Worm (Caenorhabditis elegans) whole organism, late embryonic: ENCODE measurements around the gene ccm-3.

ENCODE experiments used
- K02D7.2 ChIP-seq: sonication (generic microtip); optimal IDR thresholded peaks from 2 replicates; lab custom pipeline; 2017; ENCODE audit warnings: mild to moderate bottlenecking, missing genetic modification characterization, missing compliant biosample characterization
- Y22D7AL.16 ChIP-seq: sonication (generic microtip); optimal IDR thresholded peaks from 2 replicates; lab custom pipeline; 2016; ENCODE audit warnings: missing genetic modification characterization, missing compliant biosample characterization
- ama-1 ChIP-seq: fragments of 150-350 bp; optimal IDR thresholded peaks from 2 replicates; lab custom pipeline; 2014
- ceh-14 ChIP-seq: sonication (generic microtip); optimal IDR thresholded peaks from 2 replicates; lab custom pipeline; 2016; ENCODE audit warnings: missing genotype, missing genetic modification characterization, missing compliant biosample characterization
- ceh-18 ChIP-seq: sonication (generic microtip); optimal IDR thresholded peaks from 2 replicates; lab custom pipeline; 2016; ENCODE audit warnings: missing genetic modification characterization, missing compliant biosample characterization
- ceh-19 ChIP-seq: fragments of 200-800 bp; sonication (Bioruptor generic); optimal IDR thresholded peaks from 2 replicates; lab custom pipeline; 2018; ENCODE audit warnings: mild to moderate bottlenecking, missing genetic modification characterization, missing compliant biosample characterization
- ceh-2 ChIP-seq: sonication (generic microtip); optimal IDR thresholded peaks from 2 replicates; lab custom pipeline; 2016; ENCODE audit warnings: missing genotype, missing genetic modification characterization, missing compliant biosample characterization
- ceh-22 ChIP-seq: sonication (generic microtip); optimal IDR thresholded peaks from 2 replicates; lab custom pipeline; 2017; ENCODE audit warnings: missing biosample characterization, missing genetic modification characterization
- ceh-30 ChIP-seq: fragments of 150-350 bp; optimal IDR thresholded peaks from 2 replicates; lab custom pipeline; 2014; ENCODE audit warnings: missing biosample characterization, missing genetic modification characterization
- ceh-31 ChIP-seq: sonication (generic microtip); optimal IDR thresholded peaks from 2 replicates; lab custom pipeline; 2016; ENCODE audit warnings: missing genetic modification characterization, missing compliant biosample characterization
- ceh-34 ChIP-seq: sonication (generic microtip); optimal IDR thresholded peaks from 2 replicates; lab custom pipeline; 2016; ENCODE audit warnings: mild to moderate bottlenecking, missing genetic modification characterization, missing compliant biosample characterization
- ceh-48 ChIP-seq: sonication (generic microtip); optimal IDR thresholded peaks from 2 replicates; lab custom pipeline; 2016; ENCODE audit warnings: missing genetic modification characterization, inconsistent platforms, missing compliant biosample characterization
- ceh-6 ChIP-seq: fragments of 200-800 bp; sonication (Bioruptor generic); optimal IDR thresholded peaks from 2 replicates; lab custom pipeline; 2018; ENCODE audit warnings: mild to moderate bottlenecking, missing genetic modification characterization, missing compliant biosample characterization
- che-1 ChIP-seq: sonication (generic microtip); optimal IDR thresholded peaks from 2 replicates; lab custom pipeline; 2016; ENCODE audit warnings: mild to moderate bottlenecking, missing genetic modification characterization, missing compliant biosample characterization
- dmd-4 ChIP-seq: sonication (generic microtip); optimal IDR thresholded peaks from 2 replicates; lab custom pipeline; 2016; ENCODE audit warnings: borderline replicate concordance, missing genetic modification characterization, missing compliant biosample characterization
- dve-1 ChIP-seq: sonication (generic microtip); optimal IDR thresholded peaks from 2 replicates; lab custom pipeline; 2017; ENCODE audit warnings: antibody characterized with exemption, mild to moderate bottlenecking, missing genetic modification characterization, missing compliant biosample characterization
- elt-2 ChIP-seq: sonication (generic microtip); optimal IDR thresholded peaks from 2 replicates; lab custom pipeline; 2016; ENCODE audit warnings: missing genetic modification reagents, missing genetic modification characterization, missing compliant biosample characterization
- eyg-1 ChIP-seq: sonication (generic microtip); optimal IDR thresholded peaks from 2 replicates; lab custom pipeline; 2016; ENCODE audit warnings: missing genotype, missing genetic modification characterization, missing compliant biosample characterization
- fax-1 ChIP-seq: sonication (generic microtip); optimal IDR thresholded peaks from 2 replicates; lab custom pipeline; 2016; ENCODE audit warnings: missing genotype, missing genetic modification characterization, missing compliant biosample characterization
- fkh-6 ChIP-seq: sonication (generic microtip); optimal IDR thresholded peaks from 2 replicates; lab custom pipeline; 2016; ENCODE audit warnings: missing genetic modification characterization, missing compliant biosample characterization
- gmeb-2 ChIP-seq: sonication (generic microtip); optimal IDR thresholded peaks from 2 replicates; lab custom pipeline; 2016; ENCODE audit warnings: missing genetic modification characterization, inconsistent platforms, missing compliant biosample characterization
- hlh-13 ChIP-seq: fragments of 200-800 bp; sonication (Bioruptor generic); optimal IDR thresholded peaks from 2 replicates; lab custom pipeline; 2018; ENCODE audit warnings: mild to moderate bottlenecking, missing genetic modification characterization, missing compliant biosample characterization
- hlh-15 ChIP-seq: sonication (generic microtip); optimal IDR thresholded peaks from 2 replicates; lab custom pipeline; 2016; ENCODE audit warnings: missing genetic modification characterization, missing compliant biosample characterization
- hlh-30 ChIP-seq: sonication (generic microtip); optimal IDR thresholded peaks from 2 replicates; lab custom pipeline; 2017; ENCODE audit warnings: antibody characterized with exemption, missing genetic modification characterization, missing compliant biosample characterization; ENCODE audit not compliant: insufficient read depth
- madf-2 ChIP-seq: sonication (generic microtip); optimal IDR thresholded peaks from 2 replicates; lab custom pipeline; 2017; ENCODE audit warnings: missing genetic modification characterization, missing compliant biosample characterization
- mec-3 ChIP-seq: sonication (generic microtip); optimal IDR thresholded peaks from 2 replicates; lab custom pipeline; 2016; ENCODE audit warnings: borderline replicate concordance, missing genetic modification characterization, missing compliant biosample characterization
- nfya-1 ChIP-seq: sonication (generic microtip); optimal IDR thresholded peaks from 2 replicates; lab custom pipeline; 2017; ENCODE audit warnings: missing genetic modification characterization, mild to moderate bottlenecking, missing compliant biosample characterization, antibody characterized with exemption, moderate library complexity
- nhr-11 ChIP-seq: fragments of 150-350 bp; optimal IDR thresholded peaks from 2 replicates; lab custom pipeline; 2014; ENCODE audit warnings: missing biosample characterization, missing genetic modification characterization
- nhr-232 ChIP-seq: sonication (generic microtip); optimal IDR thresholded peaks from 2 replicates; lab custom pipeline; 2016; ENCODE audit warnings: missing genetic modification characterization, missing compliant biosample characterization
- pag-3 ChIP-seq: sonication (generic microtip); optimal IDR thresholded peaks from 2 replicates; lab custom pipeline; 2016; ENCODE audit warnings: missing compliant biosample characterization, missing genetic modification characterization, borderline replicate concordance
- pha-2 ChIP-seq: sonication (generic microtip); optimal IDR thresholded peaks from 2 replicates; lab custom pipeline; 2017; ENCODE audit warnings: mild to moderate bottlenecking, missing genetic modification characterization, missing compliant biosample characterization
- pha-4 ChIP-seq: fragments of 150-350 bp; optimal IDR thresholded peaks from 2 replicates; lab custom pipeline; 2018; ENCODE audit warnings: missing biosample characterization, missing genetic modification reagents, missing genetic modification characterization
- pros-1 ChIP-seq: fragments of 150-350 bp; optimal IDR thresholded peaks from 2 replicates; lab custom pipeline; 2014; ENCODE audit warnings: missing biosample characterization, missing genetic modification reagents, missing genetic modification characterization
- rnt-1 ChIP-seq: sonication (generic microtip); optimal IDR thresholded peaks from 2 replicates; lab custom pipeline; 2016; ENCODE audit warnings: missing genetic modification characterization, missing compliant biosample characterization
- sox-4 ChIP-seq: sonication (generic microtip); optimal IDR thresholded peaks from 2 replicates; lab custom pipeline; 2017; ENCODE audit warnings: mild to moderate bottlenecking, missing genetic modification characterization, inconsistent platforms, missing compliant biosample characterization
- syd-9 ChIP-seq: sonication (generic microtip); optimal IDR thresholded peaks from 2 replicates; lab custom pipeline; 2016; ENCODE audit warnings: mild to moderate bottlenecking, missing genetic modification characterization, moderate library complexity, missing compliant biosample characterization
- tbx-2 ChIP-seq: sonication (generic microtip); optimal IDR thresholded peaks from 2 replicates; lab custom pipeline; 2016; ENCODE audit warnings: missing genetic modification characterization, missing compliant biosample characterization
- ttx-3 ChIP-seq: sonication (generic microtip); optimal IDR thresholded peaks from 2 replicates; lab custom pipeline; 2016; ENCODE audit warnings: missing genetic modification reagents, missing genetic modification characterization, missing compliant biosample characterization
- unc-42 ChIP-seq: sonication (generic microtip); optimal IDR thresholded peaks from 2 replicates; lab custom pipeline; 2016; ENCODE audit warnings: missing genotype, missing genetic modification characterization, missing compliant biosample characterization
- unc-55 ChIP-seq: sonication (generic microtip); optimal IDR thresholded peaks from 2 replicates; lab custom pipeline; 2017; ENCODE audit warnings: missing biosample characterization, missing genetic modification reagents, missing genetic modification characterization
- unc-86 ChIP-seq: sonication (generic microtip); optimal IDR thresholded peaks from 2 replicates; lab custom pipeline; 2016; ENCODE audit warnings: missing genetic modification characterization, missing compliant biosample characterization
- ztf-16 ChIP-seq: sonication (generic microtip); optimal IDR thresholded peaks from 2 replicates; lab custom pipeline; 2017; ENCODE audit warnings: missing genetic modification characterization, missing compliant biosample characterization

The ccm-3 gene

ce11 chrII:10574177-10574576 is 32.9 kb downstream of the ccm-3 start:
- no peak for TF ChIP-seq ceh-14 (tag; lab: Kevin White, UChicago)
- TF ChIP-seq ztf-16 = no peak
- TF ChIP-seq ceh-2 (tag; lab: Kevin White, UChicago) = no peak
- no peak for TF ChIP-seq Y22D7AL.16
- no peak for TF ChIP-seq unc-55
- no peak for TF ChIP-seq nhr-232 (tag; lab: Kevin White, UChicago)
- no peak for TF ChIP-seq hlh-30 (tag; lab: Kevin White, UChicago)
- no peak for TF ChIP-seq pag-3 (tag; lab: Kevin White, UChicago)
- no peak for TF ChIP-seq tbx-2 (tag; lab: Kevin White, UChicago)
- TF ChIP-seq mec-3 (tag; lab: Kevin White, UChicago) = no peak
- TF ChIP-seq pros-1 (tag; lab: Kevin White, UChicago) = no peak
- no peak for TF ChIP-seq elt-2
- TF ChIP-seq K02D7.2 (tag; lab: Kevin White, UChicago) = no peak
- TF ChIP-seq ceh-48 (tag; lab: Kevin White, UChicago) = no peak
- TF ChIP-seq fax-1 = no peak
- no peak for TF ChIP-seq fkh-6 (tag; lab: Kevin White, UChicago)
- TF ChIP-seq madf-2 (tag; lab: Kevin White, UChicago) = no peak
- no peak for TF ChIP-seq sox-4 (tag; lab: Kevin White, UChicago)
- no peak for TF ChIP-seq ceh-34
- TF ChIP-seq eyg-1 (tag; lab: Kevin White, UChicago) = no peak

DNA sequence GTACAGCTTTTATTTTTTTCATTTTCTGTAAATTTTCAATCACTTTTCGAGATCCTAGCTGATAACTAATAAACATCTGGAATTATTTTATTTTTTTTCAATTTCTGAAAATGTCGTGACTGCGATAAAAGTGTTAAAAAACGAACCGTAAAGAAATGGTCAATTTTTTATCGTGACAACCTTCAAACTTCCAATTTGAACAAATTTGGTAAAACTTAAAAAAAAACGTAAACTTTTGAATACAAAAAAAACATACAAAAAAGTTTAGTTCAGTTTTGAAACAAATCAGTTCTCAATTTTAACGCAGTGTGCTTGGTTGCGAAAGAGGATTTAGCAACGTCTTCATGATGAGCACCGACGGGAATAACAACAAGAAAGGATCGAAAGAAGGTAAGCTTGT is 35.1 kb downstream of the ccm-3 start, which contains the start of gene C06A1.3:
TSS of gene C06A1.3 (plus strand) at position 301 of the 400 bp plus-strand sequence.
- TF ChIP-seq nhr-11 (tag; lab: Kevin White, UChicago) (no peak), ceh-18 (tag; lab: Kevin White, UChicago) (no peak), ceh-19 (no peak), rnt-1 (no peak), unc-86 (no peak), ttx-3 (tag; lab: Kevin White, UChicago) (no peak), ceh-14 (tag; lab: Kevin White, UChicago) (no peak), hlh-15 (tag; lab: Kevin White, UChicago) (no peak), che-1 (no peak)

DNA sequence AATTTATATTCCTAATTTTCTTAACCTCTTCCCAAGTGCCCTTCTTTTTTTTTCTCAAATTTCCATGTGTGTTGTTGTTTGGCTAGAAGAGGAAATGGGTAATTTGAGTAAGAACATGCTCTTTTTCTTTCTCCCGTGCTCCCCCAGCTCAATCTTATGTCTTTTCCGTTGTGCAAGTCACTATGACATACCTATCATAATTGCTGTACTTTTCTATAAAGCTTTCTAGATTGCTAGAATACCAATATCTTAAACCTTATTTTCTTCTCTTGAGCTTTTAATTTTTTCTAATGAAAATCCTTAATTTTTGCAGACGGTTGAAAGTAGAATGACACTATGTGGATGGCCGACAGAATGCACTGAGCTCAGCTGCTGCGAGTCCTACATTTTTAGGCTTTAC is 36.8 kb downstream of the ccm-3 start, which contains the start of gene txt-13:
TSS of gene txt-13 (plus strand) at position 301 of the 400 bp plus-strand sequence.
- TF ChIP-seq ama-1 (lab: Kevin White, UChicago) (no peak), sox-4 (tag; lab: Kevin White, UChicago) (no peak), fax-1 (no peak), dve-1 (tag; lab: Kevin White, UChicago) (no peak), ceh-31 (tag; lab: Kevin White, UChicago) (no peak), nfya-1 (tag; lab: Kevin White, UChicago) (no peak), ceh-30 (tag; lab: Kevin White, UChicago) (no peak), unc-86 (no peak), syd-9 (tag; lab: Kevin White, UChicago) (no peak), gmeb-2 (tag; lab: Kevin White, UChicago) (no peak), pha-4 (no peak), ceh-6 (GFP tag; lab: Kevin White, UChicago) (no peak), pha-2 (no peak), elt-2 (no peak), ceh-22 (tag; lab: Kevin White, UChicago) (no peak), nhr-232 (tag; lab: Kevin White, UChicago) (no peak), dmd-4 (tag; lab: Kevin White, UChicago) (no peak), eyg-1 (tag; lab: Kevin White, UChicago) (no peak), hlh-13 (GFP tag; lab: Kevin White, UChicago) (no peak), unc-42 (no peak)
